Worm (Caenorhabditis elegans): ENCODE data around the gene F54G2.1.

DNA sequence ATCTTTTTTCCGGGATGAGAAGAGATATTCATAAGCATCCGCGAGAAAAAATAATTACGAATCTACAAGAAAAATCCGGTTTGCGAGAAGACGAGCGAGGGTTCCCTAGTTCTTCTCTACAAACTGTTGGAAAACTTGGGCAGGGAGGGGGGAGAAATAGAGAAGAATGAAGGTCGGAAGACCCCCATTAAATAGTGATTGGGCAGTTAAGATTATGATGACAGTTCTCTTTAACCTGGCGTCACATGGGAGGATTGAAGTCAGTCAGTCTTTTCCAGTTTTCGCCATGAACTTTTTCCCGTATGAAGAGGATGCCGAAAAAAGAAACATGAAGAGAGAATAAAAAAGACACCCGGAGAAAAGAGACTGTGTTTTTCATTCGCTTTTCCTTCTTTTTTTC lies 73.4 kb downstream of the F54G2.1 start:
- TF ChIP-seq pqm-1 (tag; optimal IDR thresholded peaks at IDR 0.05) (no peak), tbx-2 (tag; optimal IDR thresholded peaks at IDR 0.05) (no peak), nhr-11 (tag; optimal IDR thresholded peaks at IDR 0.05) (no peak), pha-4 (tag; optimal IDR thresholded peaks at IDR 0.05) (no peak), elt-2 (tag; optimal IDR thresholded peaks at IDR 0.05) (no peak), ets-4 (tag; optimal IDR thresholded peaks at IDR 0.05) (no peak)

Measured in whole organism, late embryonic.